Worm (Caenorhabditis elegans): ENCODE results near the gene C53B4.2.

- TF ChIP-seq snpc-4 (GFP tag; optimal IDR thresholded peaks at IDR 0.05), result no peak
- no peak for TF ChIP-seq snpc-4 (tag; optimal IDR thresholded peaks at IDR 0.05)
- TF ChIP-seq D2030.7 (GFP tag; IDR thresholded peaks at IDR 0.05), result no peak
- no peak for TF ChIP-seq nhr-90 (tag; optimal IDR thresholded peaks at IDR 0.05)
- TF ChIP-seq rcor-1 (GFP tag; IDR thresholded peaks at IDR 0.05), result no peak
- TF ChIP-seq Y53G8AR.9 (GFP tag; conservative IDR thresholded peaks at IDR 0.05), result no peak
Measured at ce11 chrIV:8926511-8926910, 39.5 kb upstream of the C53B4.2 start.

Measured in whole organism, young adult.